Worm (Caenorhabditis elegans) whole organism, mixed stage, embryonic: ENCODE measurements around the gene F13D12.5.
"Not testable (repeated sequence)": the region's sequence is repeated elsewhere in the genome, so short reads cannot be mapped to it uniquely, and the experiment has no call there.

Source experiments
- M03D4.4 ChIP-seq: sonication (generic microtip); optimal IDR thresholded peaks from 2 replicates; lab custom pipeline; 2017; ENCODE audit warnings: mild to moderate bottlenecking, missing genetic modification characterization, missing compliant biosample characterization
- bed-3 ChIP-seq: fragments of 200-800 bp; sonication (Bioruptor generic); optimal IDR thresholded peaks from 3 replicates; lab custom pipeline; 2018; ENCODE audit warnings: mild to moderate bottlenecking, missing genetic modification characterization, moderate library complexity, missing compliant biosample characterization
- blmp-1 ChIP-seq: fragments of 150-350 bp; optimal IDR thresholded peaks from 2 replicates; lab custom pipeline; 2014; ENCODE audit warnings: missing biosample characterization, missing genetic modification characterization
- ceh-39 ChIP-seq: fragments of 150-350 bp; optimal IDR thresholded peaks from 2 replicates; lab custom pipeline; 2014; ENCODE audit warnings: missing biosample characterization, missing genetic modification characterization
- ceh-43 ChIP-seq: fragments of 200-800 bp; sonication (Bioruptor generic); optimal IDR thresholded peaks from 2 replicates; lab custom pipeline; 2018; ENCODE audit warnings: mild to moderate bottlenecking, missing genetic modification characterization, moderate library complexity, missing compliant biosample characterization
- ces-1 ChIP-seq: fragments of 150-350 bp; optimal IDR thresholded peaks from 2 replicates; lab custom pipeline; 2014; ENCODE audit warnings: missing biosample characterization, missing genetic modification reagents, missing genetic modification characterization
- cnd-1 ChIP-seq: fragments of 200-800 bp; sonication (Bioruptor generic); optimal IDR thresholded peaks from 2 replicates; lab custom pipeline; 2018; ENCODE audit warnings: mild to moderate bottlenecking, missing genetic modification characterization, missing compliant biosample characterization
- elt-1 ChIP-seq: sonication (generic microtip); optimal IDR thresholded peaks from 2 replicates; lab custom pipeline; 2017; ENCODE audit warnings: missing genetic modification characterization, mild to moderate bottlenecking, missing compliant biosample characterization, antibody characterized with exemption, moderate library complexity, borderline replicate concordance; ENCODE audit not compliant: insufficient read depth
- flh-1 ChIP-seq: fragments of 200-800 bp; sonication (Bioruptor generic); optimal IDR thresholded peaks from 2 replicates; lab custom pipeline; 2018; ENCODE audit warnings: mild to moderate bottlenecking, missing genetic modification characterization, moderate library complexity, missing compliant biosample characterization
- ham-2 ChIP-seq: fragments of 200-800 bp; sonication (Bioruptor generic); optimal IDR thresholded peaks from 2 replicates; lab custom pipeline; 2018; ENCODE audit warnings: mild to moderate bottlenecking, missing genetic modification characterization, missing compliant biosample characterization
- hlh-1 ChIP-seq: fragments of 150-350 bp; optimal IDR thresholded peaks from 2 replicates; lab custom pipeline; 2014; ENCODE audit warnings: missing biosample characterization, missing genetic modification reagents, missing genetic modification characterization
- lin-13 ChIP-seq: fragments of 150-350 bp; optimal IDR thresholded peaks from 2 replicates; lab custom pipeline; 2014; ENCODE audit warnings: missing biosample characterization, missing genetic modification characterization
- lsy-2 ChIP-seq: fragments of 150-350 bp; optimal IDR thresholded peaks from 2 replicates; lab custom pipeline; 2014; ENCODE audit warnings: missing biosample characterization, missing genetic modification characterization
- mab-5 ChIP-seq: fragments of 150-350 bp; optimal IDR thresholded peaks from 2 replicates; lab custom pipeline; 2014; ENCODE audit warnings: missing biosample characterization, missing genetic modification characterization
- mep-1 ChIP-seq: fragments of 150-350 bp; optimal IDR thresholded peaks from 2 replicates; lab custom pipeline; 2017; ENCODE audit warnings: missing biosample characterization, missing genetic modification reagents, missing genetic modification characterization, inconsistent platforms
- mls-2 ChIP-seq: sonication (generic microtip); optimal IDR thresholded peaks from 2 replicates; lab custom pipeline; 2016; ENCODE audit warnings: mild to moderate bottlenecking, missing genetic modification characterization, moderate library complexity, missing compliant biosample characterization
- nhr-12 ChIP-seq: fragments of 150-350 bp; optimal IDR thresholded peaks from 2 replicates; lab custom pipeline; 2014; ENCODE audit warnings: missing biosample characterization, missing genetic modification characterization
- nhr-2 ChIP-seq: fragments of 150-350 bp; optimal IDR thresholded peaks from 2 replicates; lab custom pipeline; 2014; ENCODE audit warnings: missing biosample characterization, missing genetic modification characterization
- nhr-237 ChIP-seq: fragments of 150-350 bp; optimal IDR thresholded peaks from 2 replicates; lab custom pipeline; 2014; ENCODE audit warnings: missing biosample characterization, missing genetic modification characterization
- nhr-28 ChIP-seq: fragments of 150-350 bp; optimal IDR thresholded peaks from 2 replicates; lab custom pipeline; 2014; ENCODE audit warnings: missing biosample characterization, missing genetic modification characterization
- nhr-76 ChIP-seq: sonication (generic microtip); optimal IDR thresholded peaks from 2 replicates; lab custom pipeline; 2017; ENCODE audit warnings: missing biosample characterization, missing genetic modification characterization
- pha-4 ChIP-seq: fragments of 150-350 bp; optimal IDR thresholded peaks from 2 replicates; lab custom pipeline; 2018; ENCODE audit warnings: missing biosample characterization, missing genetic modification reagents, missing genetic modification characterization
- sem-2 ChIP-seq: fragments of 200-800 bp; sonication (Bioruptor generic); optimal IDR thresholded peaks from 2 replicates; lab custom pipeline; 2018; ENCODE audit warnings: mild to moderate bottlenecking, missing genetic modification characterization, missing compliant biosample characterization
- snpc-4 ChIP-seq: fragments of 150-350 bp; optimal IDR thresholded peaks from 2 replicates; lab custom pipeline; 2014; ENCODE audit warnings: missing biosample characterization, missing genetic modification characterization
- sptf-1 ChIP-seq: sonication (generic microtip); optimal IDR thresholded peaks from 2 replicates; lab custom pipeline; 2017; ENCODE audit warnings: mild to moderate bottlenecking, missing genetic modification characterization, moderate library complexity, missing compliant biosample characterization
- tbx-8 ChIP-seq: fragments of 200-800 bp; sonication (Bioruptor generic); optimal IDR thresholded peaks from 2 replicates; lab custom pipeline; 2018; ENCODE audit warnings: mild to moderate bottlenecking, missing genetic modification characterization, moderate library complexity, missing compliant biosample characterization
- unc-120 ChIP-seq: sonication (generic microtip); optimal IDR thresholded peaks from 2 replicates; lab custom pipeline; 2017; ENCODE audit warnings: missing genetic modification characterization, missing compliant biosample characterization; ENCODE audit not compliant: poor library complexity, severe bottlenecking
- unc-39 ChIP-seq: fragments of 150-350 bp; optimal IDR thresholded peaks from 2 replicates; lab custom pipeline; 2014; ENCODE audit warnings: missing biosample characterization, missing genetic modification characterization
- unc-62 ChIP-seq: fragments of 150-350 bp; optimal IDR thresholded peaks from 2 replicates; lab custom pipeline; 2014; ENCODE audit warnings: missing biosample characterization, missing genetic modification reagents, missing genetic modification characterization
- ztf-11 ChIP-seq: fragments of 150-350 bp; optimal IDR thresholded peaks from 2 replicates; lab custom pipeline; 2014; ENCODE audit warnings: missing biosample characterization, missing genetic modification characterization

F13D12.5 gene

DNA sequence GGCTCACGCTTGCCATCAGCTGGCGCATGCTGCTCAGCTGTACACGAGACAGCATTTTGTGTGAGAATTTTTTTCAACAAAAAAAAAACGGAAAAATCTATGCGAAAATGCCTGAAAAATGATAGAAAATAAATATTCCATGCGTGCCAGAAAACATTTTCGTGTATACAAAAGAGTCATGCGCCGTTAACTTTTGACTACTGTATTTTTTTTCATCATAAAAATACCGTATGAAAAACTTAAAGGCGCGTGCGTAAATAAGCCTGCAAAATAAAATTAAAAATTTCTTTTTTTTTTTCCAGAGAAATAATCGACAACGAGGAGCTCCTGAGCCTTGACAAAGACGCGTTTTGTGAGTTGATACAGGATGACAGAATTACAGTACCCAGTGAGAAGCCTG is 36.7 kb upstream of the F13D12.5 start:
- TF ChIP-seq cnd-1 (tag; lab: Kevin White, UChicago) (no peak), ceh-43 (GFP tag; lab: Kevin White, UChicago) (no peak), sptf-1 (tag; lab: Kevin White, UChicago) (no peak), mab-5 (tag; lab: Kevin White, UChicago) (no peak), nhr-76 (tag; lab: Kevin White, UChicago) (no peak), nhr-12 (tag; lab: Kevin White, UChicago) (no peak), sem-2 (GFP tag; lab: Kevin White, UChicago) (no peak)

DNA sequence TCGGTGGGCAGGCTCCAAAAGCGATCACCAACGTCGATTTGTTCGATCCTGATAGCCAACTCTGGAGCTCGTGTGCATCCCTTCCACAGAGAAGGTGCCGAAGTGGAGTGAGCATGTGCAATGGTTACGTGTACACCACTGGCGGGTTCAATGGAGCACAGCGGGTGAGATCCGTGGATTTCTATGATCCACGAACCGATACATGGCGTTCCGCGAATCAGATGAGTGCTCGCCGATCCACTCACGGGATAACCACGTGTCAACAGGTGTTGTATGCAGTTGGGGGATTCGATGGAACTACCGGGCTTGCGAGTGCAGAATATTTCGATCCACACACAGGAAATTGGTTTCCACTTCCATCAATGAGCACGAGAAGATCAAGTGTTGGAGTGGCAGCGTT is 35.7 kb upstream of the F13D12.5 start:
- no peak for TF ChIP-seq ces-1 (GFP tag; lab: Kevin White, UChicago)
- no peak for TF ChIP-seq mls-2 (tag; lab: Kevin White, UChicago)
- no peak for TF ChIP-seq nhr-237
- no peak for TF ChIP-seq ceh-39
- TF ChIP-seq elt-1 (tag; lab: Kevin White, UChicago), result no peak
- no peak for TF ChIP-seq ham-2
- TF ChIP-seq mep-1, result no peak
- TF ChIP-seq sptf-1 (tag; lab: Kevin White, UChicago), result no peak
- no peak for TF ChIP-seq blmp-1
- no peak for TF ChIP-seq nhr-76 (tag; lab: Kevin White, UChicago)
- TF ChIP-seq bed-3, result no peak
- no peak for TF ChIP-seq tbx-8
- TF ChIP-seq unc-39 (tag; lab: Kevin White, UChicago), result no peak
- TF ChIP-seq unc-62 (GFP tag; lab: Kevin White, UChicago), result no peak
- TF ChIP-seq, all 35 proteins: peak for 0

DNA sequence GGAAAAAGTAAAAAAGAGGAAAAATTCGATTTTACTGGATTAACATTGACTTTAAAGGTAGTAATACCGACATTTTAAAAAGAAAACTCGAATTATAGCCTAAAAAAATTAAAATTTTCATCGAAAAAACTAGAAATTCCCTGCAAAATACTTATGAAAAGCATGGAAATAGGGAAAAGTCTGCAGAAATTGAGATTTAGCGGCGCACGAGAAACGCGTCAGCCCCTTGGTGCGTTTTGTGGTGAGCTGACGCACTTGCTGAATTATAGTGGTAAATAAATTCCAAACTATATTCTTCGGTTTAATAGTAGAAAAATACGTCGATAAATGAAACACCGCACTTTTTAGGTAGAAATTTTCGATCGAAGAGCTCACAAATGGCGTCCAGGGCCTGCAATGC is 32.2 kb upstream of the F13D12.5 start:
- peak; percentile 15 for TF ChIP-seq M03D4.4 (tag; lab: Kevin White, UChicago)
- TF ChIP-seq unc-120, result peak; percentile 1
- peak; percentile 18 for TF ChIP-seq lsy-2 (tag; lab: Kevin White, UChicago)
- TF ChIP-seq nhr-2 (tag; lab: Kevin White, UChicago), result no peak
- TF ChIP-seq flh-1 (GFP tag; lab: Kevin White, UChicago), result no peak
- TF ChIP-seq sptf-1 (tag; lab: Kevin White, UChicago), result peak; percentile 63
- TF ChIP-seq ham-2, result peak; percentile 17
- TF ChIP-seq nhr-28 (tag; lab: Kevin White, UChicago), result no peak
- TF ChIP-seq lin-13 (tag; lab: Kevin White, UChicago), result peak; percentile 50
- peak; percentile 75 for TF ChIP-seq mep-1
- TF ChIP-seq unc-39 (tag; lab: Kevin White, UChicago), result no peak
- no peak for TF ChIP-seq mab-5 (tag; lab: Kevin White, UChicago)
- TF ChIP-seq pha-4, result peak; percentile 9

DNA sequence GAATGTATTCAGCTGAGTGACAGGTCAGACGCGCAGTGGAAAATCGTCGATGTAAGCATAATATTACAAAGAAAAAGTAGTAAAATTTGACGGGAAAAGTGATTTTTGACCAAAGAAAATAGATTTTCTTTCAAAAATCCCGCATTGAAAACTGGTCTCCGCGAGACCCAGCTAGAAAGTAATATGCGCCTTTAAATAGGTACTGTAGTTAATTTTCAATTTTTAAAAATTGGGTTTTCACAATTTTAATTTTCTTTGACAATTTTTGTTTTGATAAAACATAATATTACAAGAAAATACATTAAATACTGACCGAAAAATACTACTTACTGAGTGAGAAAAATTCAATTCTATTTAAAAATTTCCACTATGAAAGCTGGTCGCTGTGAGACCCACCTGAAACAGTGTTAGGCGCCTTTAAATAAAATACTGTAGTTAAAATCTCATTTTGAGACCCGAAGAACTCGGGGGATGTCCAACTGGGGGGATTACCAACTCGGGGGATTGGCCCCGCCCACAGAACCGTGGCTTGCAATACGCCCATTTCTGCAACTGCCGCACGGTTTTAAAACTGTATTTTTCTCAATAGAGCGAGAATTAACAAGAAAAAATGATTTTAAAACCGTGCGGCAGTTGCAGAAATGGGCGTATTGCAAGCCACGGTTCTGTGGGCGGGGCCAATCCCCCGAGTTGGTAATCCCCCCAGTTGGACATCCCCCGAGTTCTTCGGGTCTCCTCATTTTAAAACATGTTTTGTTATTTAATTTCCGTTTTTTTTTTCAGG is 31.3 kb upstream of the F13D12.5 start, which contains the start of gene tars-1:
Gene tars-1, minus strand, starts transcription at position 497 of the 784 bp plus-strand sequence.
- TF ChIP-seq ztf-11 (tag; lab: Kevin White, UChicago); ceh-39; sptf-1 (tag; lab: Kevin White, UChicago): not testable (repeated sequence)

DNA sequence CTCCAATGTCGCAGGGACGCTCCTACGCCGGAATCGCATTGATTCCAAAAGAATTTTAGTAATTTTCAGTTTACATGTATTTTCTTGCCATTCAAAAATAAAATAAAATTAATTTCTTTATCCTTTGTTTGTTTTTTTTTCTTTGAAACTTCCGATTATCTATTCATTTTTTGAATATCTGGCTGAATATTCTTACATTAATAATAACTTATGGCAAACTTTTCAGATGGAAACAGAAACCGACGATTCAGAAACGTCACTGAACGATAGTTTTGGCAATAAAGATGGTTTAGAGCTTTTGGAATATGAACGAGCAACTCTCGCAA is 30.7 kb upstream of the F13D12.5 start, which contains the start of gene xpf-1:
Gene xpf-1, plus strand, starts transcription at position 227 of the 326 bp plus-strand sequence.
- TF ChIP-seq unc-120, result no peak
- no peak for TF ChIP-seq pha-4
- TF ChIP-seq hlh-1 (tag; lab: Kevin White, UChicago), result no peak
- TF ChIP-seq snpc-4 (tag; lab: Kevin White, UChicago), result no peak
- no peak for TF ChIP-seq nhr-237
- no peak for TF ChIP-seq tbx-8

DNA sequence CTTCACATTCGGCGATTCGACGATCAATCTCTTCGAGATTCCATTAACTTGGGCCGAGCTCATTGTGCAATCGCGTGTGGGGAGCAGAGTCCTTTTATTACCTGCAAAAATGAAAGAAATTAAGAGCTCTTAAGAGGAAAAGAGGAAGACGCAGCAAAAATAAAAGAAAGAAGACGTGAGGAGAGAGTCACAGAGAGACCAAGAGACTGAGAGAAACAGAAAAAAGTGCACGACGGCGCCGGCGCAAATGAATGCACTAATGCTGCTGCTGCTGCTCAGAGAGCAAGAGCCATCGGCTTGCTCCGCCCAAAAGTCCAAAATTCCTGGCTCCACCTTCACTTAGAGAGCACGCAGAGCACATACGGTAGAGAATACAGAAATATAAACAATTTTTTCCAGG is 26.4 kb upstream of the F13D12.5 start, which contains the start of gene inos-1:
Gene inos-1, minus strand, starts transcription at position 101 of the 400 bp plus-strand sequence.
- no peak for TF ChIP-seq mab-5 (tag; lab: Kevin White, UChicago)
- no peak for TF ChIP-seq nhr-12 (tag; lab: Kevin White, UChicago)
